Worm (Caenorhabditis elegans) whole organism, early embryonic: ENCODE data around the gene cal-8.

Experiments used
- B0310.2 ChIP-seq: sonication (generic microtip); optimal IDR thresholded peaks from 2 replicates; lab custom pipeline; 2016; ENCODE audit warnings: mild to moderate bottlenecking, missing genetic modification characterization, missing compliant biosample characterization
- F13C5.2 ChIP-seq: sonication (generic microtip); optimal IDR thresholded peaks from 2 replicates; lab custom pipeline; 2017; ENCODE audit warnings: mild to moderate bottlenecking, missing genetic modification characterization, inconsistent platforms, missing compliant biosample characterization
- aly-1 ChIP-seq: sonication (generic microtip); optimal IDR thresholded peaks from 2 replicates; lab custom pipeline; 2016; ENCODE audit warnings: missing genetic modification characterization, missing compliant biosample characterization
- ama-1 ChIP-seq: fragments of 150-350 bp; optimal IDR thresholded peaks from 2 replicates; lab custom pipeline; 2014
- ceh-13 ChIP-seq: fragments of 200-800 bp; sonication (Bioruptor generic); optimal IDR thresholded peaks from 2 replicates; lab custom pipeline; 2018; ENCODE audit warnings: mild to moderate bottlenecking, missing genetic modification characterization, missing compliant biosample characterization
- ceh-36 ChIP-seq: sonication (generic microtip); optimal IDR thresholded peaks from 2 replicates; lab custom pipeline; 2016; ENCODE audit warnings: missing genetic modification characterization, inconsistent platforms, missing compliant biosample characterization
- ets-7 ChIP-seq: sonication (generic microtip); optimal IDR thresholded peaks from 2 replicates; lab custom pipeline; 2016; ENCODE audit warnings: missing genotype, missing genetic modification characterization, missing compliant biosample characterization
- flt-1 ChIP-seq: fragments of 200-800 bp; sonication (Bioruptor generic); IDR thresholded peaks from 2 replicates; pipeline ENCODE4 v1.3.6; 2022; ENCODE audit warnings: missing genetic modification characterization, missing compliant biosample characterization
- hmbx-1 ChIP-seq: sonication (generic microtip); optimal IDR thresholded peaks from 2 replicates; lab custom pipeline; 2016; ENCODE audit warnings: mild to moderate bottlenecking, missing genetic modification characterization, missing compliant biosample characterization
- hmg-4 ChIP-seq: fragments of 200-800 bp; sonication (Bioruptor generic); optimal IDR thresholded peaks from 2 replicates; lab custom pipeline; 2018; ENCODE audit warnings: mild to moderate bottlenecking, missing genetic modification characterization, missing compliant biosample characterization
- hnd-1 ChIP-seq: sonication (generic microtip); optimal IDR thresholded peaks from 2 replicates; lab custom pipeline; 2016; ENCODE audit warnings: missing genetic modification characterization, missing compliant biosample characterization
- pes-1 ChIP-seq: fragments of 200-800 bp; sonication (Bioruptor generic); IDR thresholded peaks from 2 replicates; pipeline ENCODE4 v1.3.6; 2022; ENCODE audit warnings: missing genetic modification reagents, missing genetic modification characterization, missing compliant biosample characterization
- scrt-1 ChIP-seq: fragments of 200-800 bp; sonication (Bioruptor generic); IDR thresholded peaks from 2 replicates; pipeline ENCODE4 v1.3.6; 2022; ENCODE audit warnings: missing genetic modification characterization, missing compliant biosample characterization
- sea-1 ChIP-seq: fragments of 200-800 bp; sonication (Bioruptor generic); conservative IDR thresholded peaks from 2 replicates; pipeline ENCODE4 v1.3.6; 2022; ENCODE audit warnings: missing genetic modification characterization, missing compliant biosample characterization
- tbx-11 ChIP-seq: fragments of 200-800 bp; sonication (Bioruptor generic); IDR thresholded peaks from 2 replicates; pipeline ENCODE4 v1.3.6; 2022; ENCODE audit warnings: missing genetic modification characterization, missing compliant biosample characterization
- tbx-37 ChIP-seq: fragments of 200-800 bp; sonication (Bioruptor generic); conservative IDR thresholded peaks from 2 replicates; pipeline ENCODE4 v1.3.6; 2022; ENCODE audit warnings: missing genetic modification reagents, missing genetic modification characterization, missing compliant biosample characterization
- tra-4 ChIP-seq: sonication (generic microtip); optimal IDR thresholded peaks from 2 replicates; lab custom pipeline; 2017; ENCODE audit warnings: missing genetic modification characterization, missing compliant biosample characterization

Gene cal-8

DNA sequence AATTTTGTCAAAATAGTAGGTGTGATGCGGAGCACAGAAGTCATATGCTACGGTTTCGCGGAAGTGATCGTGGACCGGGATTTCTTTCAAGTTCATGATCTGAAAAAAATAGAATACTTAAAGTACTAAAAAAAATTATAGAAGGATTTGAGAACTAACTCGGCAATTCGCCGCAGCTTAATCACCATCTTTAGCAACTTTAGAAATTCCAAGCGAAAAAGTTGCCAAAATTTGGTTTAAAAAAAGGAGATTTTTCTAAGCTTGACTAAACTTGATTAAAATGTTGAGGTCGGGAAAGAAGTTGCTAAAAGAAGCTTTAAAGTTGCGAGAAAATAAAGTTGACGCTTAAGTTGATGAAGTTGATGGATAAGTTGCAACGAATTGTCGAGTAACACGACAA lies 35.8 kb upstream of the cal-8 start, which contains the start of gene ZK177.9:
Gene ZK177.9 (minus strand): TSS at position 101 of the 400 bp plus-strand sequence.
- TF ChIP-seq pes-1 = no peak
- TF ChIP-seq tra-4 (tag; lab: Kevin White, UChicago) = no peak
- no peak for TF ChIP-seq tbx-37 (GFP tag; lab: Robert Waterston, UW)
- no peak for TF ChIP-seq tbx-11 (GFP tag; lab: Robert Waterston, UW)
- no peak for TF ChIP-seq scrt-1 (GFP tag; lab: Robert Waterston, UW)
- TF ChIP-seq B0310.2 = no peak
- no peak for TF ChIP-seq ceh-13 (GFP tag; lab: Kevin White, UChicago)
- TF ChIP-seq F13C5.2 (tag; lab: Kevin White, UChicago) = no peak
- no peak for TF ChIP-seq hnd-1 (tag; lab: Kevin White, UChicago)

DNA sequence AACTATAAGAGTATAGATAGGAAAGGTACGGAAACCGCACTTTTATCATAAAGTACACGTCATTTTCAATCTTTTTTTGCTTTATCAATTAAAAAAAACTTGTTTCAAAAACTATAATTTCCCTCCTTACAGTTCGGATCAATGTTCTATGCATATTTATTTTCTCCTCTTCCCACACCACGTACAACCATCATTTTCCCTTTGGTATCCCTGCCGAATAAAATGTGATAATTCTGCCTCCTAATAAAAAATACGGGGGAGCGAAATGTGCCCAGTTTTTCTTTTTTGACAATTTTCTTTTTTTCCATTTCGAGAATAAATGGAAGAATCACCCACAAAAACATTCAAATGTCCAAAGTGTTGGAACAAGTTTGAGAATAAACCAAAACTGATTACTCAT lies 33.7 kb upstream of the cal-8 start, which contains the start of gene ZK177.3:
Gene ZK177.3 (plus strand): TSS at position 301 of the 400 bp plus-strand sequence.
- no peak for TF ChIP-seq flt-1
- TF ChIP-seq ceh-36 (tag; lab: Kevin White, UChicago) = no peak
- no peak for TF ChIP-seq ceh-13 (GFP tag; lab: Kevin White, UChicago)
- TF ChIP-seq hnd-1 (tag; lab: Kevin White, UChicago) = no peak
- no peak for TF ChIP-seq hmg-4 (GFP tag; lab: Kevin White, UChicago)
- TF ChIP-seq ets-7 (tag; lab: Kevin White, UChicago) = no peak
- TF ChIP-seq tra-4 (tag; lab: Kevin White, UChicago) = no peak
- no peak for TF ChIP-seq tbx-11 (GFP tag; lab: Robert Waterston, UW)
- no peak for TF ChIP-seq F13C5.2 (tag; lab: Kevin White, UChicago)
- no peak for TF ChIP-seq ama-1 (lab: Kevin White, UChicago)
- no peak for TF ChIP-seq B0310.2
- TF ChIP-seq scrt-1 (GFP tag; lab: Robert Waterston, UW) = no peak
- no peak for TF ChIP-seq hmbx-1 (tag; lab: Kevin White, UChicago)
- TF ChIP-seq aly-1 (tag; lab: Kevin White, UChicago) = no peak

DNA sequence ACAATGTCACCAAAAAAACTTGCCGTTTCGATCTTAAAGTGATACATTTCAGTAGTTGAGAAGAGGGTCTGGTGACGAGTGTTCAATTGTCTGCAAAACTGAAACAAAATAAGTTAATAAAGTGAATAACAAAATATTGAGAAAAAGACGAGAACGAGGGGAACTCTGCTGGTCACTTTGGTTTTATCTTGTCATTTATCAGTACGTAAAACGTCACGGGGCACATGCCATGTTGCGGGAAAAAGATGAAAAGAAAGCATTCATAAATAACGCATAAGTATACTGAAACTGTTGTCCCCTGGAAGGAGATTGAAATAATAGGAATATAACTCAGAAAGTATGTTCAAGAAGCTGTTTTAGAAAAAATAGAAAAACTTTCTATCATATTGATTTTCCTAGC lies 33.0 kb upstream of the cal-8 start, which contains the start of gene sahd-1:
Gene sahd-1 (minus strand): TSS at position 100 of the 400 bp plus-strand sequence.
- no peak for TF ChIP-seq B0310.2
- TF ChIP-seq ets-7 (tag; lab: Kevin White, UChicago) = no peak
- no peak for TF ChIP-seq hnd-1 (tag; lab: Kevin White, UChicago)
- no peak for TF ChIP-seq tbx-11 (GFP tag; lab: Robert Waterston, UW)
- no peak for TF ChIP-seq scrt-1 (GFP tag; lab: Robert Waterston, UW)
- no peak for TF ChIP-seq aly-1 (tag; lab: Kevin White, UChicago)
- no peak for TF ChIP-seq pes-1
- TF ChIP-seq tra-4 (tag; lab: Kevin White, UChicago) = no peak
- no peak for TF ChIP-seq flt-1
- TF ChIP-seq ceh-13 (GFP tag; lab: Kevin White, UChicago) = no peak
- TF ChIP-seq hmbx-1 (tag; lab: Kevin White, UChicago) = no peak
- no peak for TF ChIP-seq tbx-37 (GFP tag; lab: Robert Waterston, UW)
- no peak for TF ChIP-seq sea-1 (GFP tag; lab: Robert Waterston, UW)
- no peak for TF ChIP-seq ama-1 (lab: Kevin White, UChicago)
- no peak for TF ChIP-seq hmg-4 (GFP tag; lab: Kevin White, UChicago)
- no peak for TF ChIP-seq ceh-36 (tag; lab: Kevin White, UChicago)
- no peak for TF ChIP-seq F13C5.2 (tag; lab: Kevin White, UChicago)

DNA sequence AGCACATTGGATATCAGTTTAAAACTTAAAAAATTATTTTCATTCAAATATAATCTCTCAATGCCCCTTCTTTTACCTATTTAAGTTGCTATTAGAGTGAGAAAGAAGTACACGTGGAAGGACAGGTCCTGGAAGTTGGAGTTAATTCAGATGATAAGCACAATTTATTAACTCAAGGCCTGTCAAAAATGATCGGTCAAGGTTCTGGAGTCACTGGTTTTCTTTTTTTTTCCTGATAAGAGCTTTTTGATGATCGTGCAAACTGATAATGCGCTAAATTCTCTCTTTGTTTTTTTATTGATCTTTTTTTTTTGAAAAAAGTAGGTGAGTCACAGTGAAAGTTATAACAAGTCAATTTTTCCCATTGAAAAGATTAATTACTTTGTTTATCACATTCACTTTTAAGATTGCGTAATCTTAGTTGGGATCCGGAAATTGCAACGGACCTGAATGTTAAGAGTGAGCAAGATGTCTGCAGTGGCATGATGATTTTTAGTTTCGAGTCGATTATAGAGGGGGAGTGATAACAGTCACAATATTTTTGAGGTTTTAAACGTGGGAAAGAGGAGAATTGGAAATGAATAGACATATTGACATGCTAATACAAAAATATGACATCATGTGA lies 30.7 kb upstream of the cal-8 start:
- no peak for TF ChIP-seq scrt-1 (GFP tag; lab: Robert Waterston, UW)
- TF ChIP-seq tbx-37 (GFP tag; lab: Robert Waterston, UW) = no peak
- no peak for TF ChIP-seq pes-1
- no peak for TF ChIP-seq F13C5.2 (tag; lab: Kevin White, UChicago)
- no peak for TF ChIP-seq hmg-4 (GFP tag; lab: Kevin White, UChicago)
- TF ChIP-seq B0310.2 = no peak
- TF ChIP-seq sea-1 (GFP tag; lab: Robert Waterston, UW) = no peak
- TF ChIP-seq tra-4 (tag; lab: Kevin White, UChicago) = no peak
- no peak for TF ChIP-seq hmbx-1 (tag; lab: Kevin White, UChicago)
- TF ChIP-seq ceh-36 (tag; lab: Kevin White, UChicago) = no peak
- TF ChIP-seq flt-1 = no peak
- no peak for TF ChIP-seq tbx-11 (GFP tag; lab: Robert Waterston, UW)
- TF ChIP-seq hnd-1 (tag; lab: Kevin White, UChicago) = no peak
- no peak for TF ChIP-seq aly-1 (tag; lab: Kevin White, UChicago)
- TF ChIP-seq ceh-13 (GFP tag; lab: Kevin White, UChicago) = no peak
- TF ChIP-seq ama-1 (lab: Kevin White, UChicago) = no peak
- no peak for TF ChIP-seq ets-7 (tag; lab: Kevin White, UChicago)

DNA sequence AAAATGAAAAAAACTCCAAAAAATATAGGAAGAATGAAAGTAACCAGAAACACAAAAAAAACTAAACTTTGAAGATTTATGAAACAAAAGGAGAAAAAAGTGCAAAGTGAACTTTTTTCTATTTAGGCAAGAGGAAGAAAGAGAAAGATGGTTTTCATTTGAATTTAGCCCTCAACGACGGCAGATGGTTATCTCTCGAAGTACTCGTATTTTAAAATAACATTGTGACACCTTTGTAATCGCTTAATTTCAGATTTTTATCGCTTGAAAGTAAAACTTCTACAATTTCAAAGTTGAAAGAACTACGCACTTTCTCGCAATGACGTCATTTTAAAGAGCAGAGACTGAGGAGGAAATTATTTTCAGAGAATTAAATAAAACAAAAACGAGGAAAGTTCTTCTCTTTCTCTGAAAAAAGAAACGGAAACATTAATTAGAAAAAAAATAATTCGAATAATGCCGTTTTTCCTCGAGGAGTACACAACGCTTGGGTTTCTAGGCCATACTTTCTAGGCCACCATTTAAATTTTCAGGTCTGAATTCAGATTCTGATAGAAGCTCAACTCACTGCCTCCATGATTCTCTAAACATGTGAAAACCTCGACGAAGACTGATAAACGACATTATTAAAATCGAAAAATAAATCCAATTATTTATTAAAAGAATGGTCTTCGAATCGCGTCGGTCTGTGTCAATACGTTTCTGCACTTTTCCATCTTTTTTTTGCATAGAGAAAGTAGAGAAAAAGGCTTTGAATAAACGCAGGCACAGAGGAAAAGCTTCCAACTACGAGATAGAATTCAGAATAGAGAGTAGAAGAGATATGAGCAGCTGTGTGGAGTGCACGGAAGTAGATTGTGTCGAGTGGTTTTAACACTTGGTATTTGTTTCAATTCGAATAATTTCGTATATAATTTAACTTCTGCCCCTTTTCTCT lies 29.8 kb upstream of the cal-8 start:
- TF ChIP-seq hnd-1 (tag; lab: Kevin White, UChicago) = no peak
- TF ChIP-seq tbx-37 (GFP tag; lab: Robert Waterston, UW) = no peak
- TF ChIP-seq hmbx-1 (tag; lab: Kevin White, UChicago) = no peak

DNA sequence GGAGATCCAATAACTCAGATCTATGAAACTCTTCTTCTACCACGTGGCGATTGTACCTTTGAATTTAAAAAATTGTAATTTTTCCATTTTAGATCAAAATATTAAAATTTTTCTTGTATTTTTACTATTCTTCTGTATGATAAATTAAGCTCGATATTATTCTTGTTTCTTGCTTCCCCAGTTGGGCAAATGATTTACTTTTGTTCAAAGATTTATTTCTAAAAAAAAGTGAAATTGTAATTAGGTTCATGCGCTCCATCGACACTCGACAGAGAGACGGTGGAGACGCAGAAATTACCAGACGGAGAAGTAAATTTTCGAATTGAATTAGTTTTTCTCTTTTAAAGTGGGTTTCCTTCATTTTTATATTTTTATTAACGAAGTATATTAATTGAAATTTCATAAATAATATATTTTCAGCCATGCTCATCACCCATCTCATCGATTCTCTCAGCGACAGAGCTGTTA lies 24.0 kb upstream of the cal-8 start, which contains the start of gene npp-24:
Gene npp-24 (plus strand): TSS at position 51 of the 468 bp plus-strand sequence.
- TF ChIP-seq hmbx-1 (tag; lab: Kevin White, UChicago) = no peak
- TF ChIP-seq B0310.2 = no peak
- no peak for TF ChIP-seq sea-1 (GFP tag; lab: Robert Waterston, UW)
- no peak for TF ChIP-seq ceh-36 (tag; lab: Kevin White, UChicago)
- no peak for TF ChIP-seq F13C5.2 (tag; lab: Kevin White, UChicago)
- TF ChIP-seq hmg-4 (GFP tag; lab: Kevin White, UChicago) = no peak
- TF ChIP-seq ets-7 (tag; lab: Kevin White, UChicago) = no peak
- TF ChIP-seq scrt-1 (GFP tag; lab: Robert Waterston, UW) = no peak
- TF ChIP-seq tbx-37 (GFP tag; lab: Robert Waterston, UW) = no peak
- no peak for TF ChIP-seq ceh-13 (GFP tag; lab: Kevin White, UChicago)
- no peak for TF ChIP-seq tbx-11 (GFP tag; lab: Robert Waterston, UW)
